Fruit fly (Drosophila melanogaster) whole organism, adult: ENCODE measurements around the gene CG43179.

Source experiments
- CG11617 ChIP-seq: fragments of 200-800 bp; sonication (Bioruptor generic); optimal IDR thresholded peaks from 2 replicates; lab custom pipeline; 2017; ENCODE audit warnings: mild to moderate bottlenecking, missing biosample characterization, missing genetic modification reagents, missing genetic modification characterization
- CG12768 ChIP-seq: fragments of 200-800 bp; sonication (Bioruptor generic); optimal IDR thresholded peaks from 2 replicates; lab custom pipeline; 2017; ENCODE audit warnings: missing biosample characterization, missing genetic modification characterization, mild to moderate bottlenecking, moderate library complexity, missing genetic modification reagents
- CG14711 ChIP-seq: fragments of 200-800 bp; sonication (Bioruptor generic); optimal IDR thresholded peaks from 2 replicates; lab custom pipeline; 2018; ENCODE audit warnings: missing biosample characterization, mild to moderate bottlenecking, missing genetic modification characterization, moderate library complexity
- CG1620 ChIP-seq: fragments of 200-800 bp; sonication (Bioruptor generic); optimal IDR thresholded peaks from 2 replicates; lab custom pipeline; 2016; ENCODE audit warnings: missing biosample characterization, missing genetic modification characterization
- CG33017 ChIP-seq: fragments of 200-800 bp; sonication (Bioruptor generic); optimal IDR thresholded peaks from 2 replicates; lab custom pipeline; 2018; ENCODE audit warnings: missing biosample characterization, mild to moderate bottlenecking, missing genetic modification characterization, moderate library complexity
- CG5204 ChIP-seq: fragments of 200-800 bp; sonication (Bioruptor generic); optimal IDR thresholded peaks from 2 replicates; lab custom pipeline; 2016; ENCODE audit warnings: missing biosample characterization, missing genetic modification characterization
- CG7045 ChIP-seq: fragments of 200-800 bp; sonication (Bioruptor generic); optimal IDR thresholded peaks from 2 replicates; lab custom pipeline; 2017; ENCODE audit warnings: missing biosample characterization, mild to moderate bottlenecking, missing genetic modification characterization
- CG7101 ChIP-seq: fragments of 200-800 bp; sonication (Bioruptor generic); optimal IDR thresholded peaks from 2 replicates; lab custom pipeline; 2018; ENCODE audit warnings: missing biosample characterization, mild to moderate bottlenecking, missing genetic modification characterization, moderate library complexity
- Clk ChIP-seq: fragments of 200-800 bp; sonication (Bioruptor generic); optimal IDR thresholded peaks from 2 replicates; lab custom pipeline; 2017; ENCODE audit warnings: missing biosample characterization, missing genetic modification characterization
- Crg-1 ChIP-seq: fragments of 200-800 bp; sonication (Bioruptor generic); optimal IDR thresholded peaks from 2 replicates; lab custom pipeline; 2016; ENCODE audit warnings: missing biosample characterization, missing genetic modification characterization
- Hr96 ChIP-seq: fragments of 200-800 bp; sonication (Bioruptor generic); optimal IDR thresholded peaks from 2 replicates; lab custom pipeline; 2016; ENCODE audit warnings: missing biosample characterization, missing genetic modification characterization
- Mnt ChIP-seq: fragments of 200-800 bp; sonication (Bioruptor generic); optimal IDR thresholded peaks from 2 replicates; lab custom pipeline; 2016; ENCODE audit warnings: missing biosample characterization, mild to moderate bottlenecking, missing genetic modification characterization
- bab1 ChIP-seq: fragments of 200-800 bp; sonication (Bioruptor generic); optimal IDR thresholded peaks from 3 replicates; lab custom pipeline; 2019; ENCODE audit warnings: missing biosample characterization, mild to moderate bottlenecking, missing genetic modification characterization, moderate library complexity
- cic ChIP-seq: fragments of 200-800 bp; sonication (Bioruptor generic); optimal IDR thresholded peaks from 2 replicates; lab custom pipeline; 2017; ENCODE audit warnings: missing biosample characterization, mild to moderate bottlenecking, missing genetic modification characterization, moderate library complexity
- cnc ChIP-seq, 2 experiments: fragments of >200 bp; optimal IDR thresholded peaks; 2 replicates each; lab custom pipeline; 2017
- kay ChIP-seq: fragments of 200-800 bp; sonication (Bioruptor generic); peaks from one replicate; lab custom pipeline; 2016; ENCODE audit warnings: missing biosample characterization, missing genetic modification characterization, borderline replicate concordance
- ovo ChIP-seq: fragments of 200-800 bp; sonication (Bioruptor generic); optimal IDR thresholded peaks from 2 replicates; lab custom pipeline; 2016; ENCODE audit warnings: missing biosample characterization, missing genetic modification characterization
- pad ChIP-seq: fragments of 200-800 bp; sonication (Bioruptor generic); optimal IDR thresholded peaks from 3 replicates; lab custom pipeline; 2017; ENCODE audit warnings: missing biosample characterization, missing genetic modification characterization, mild to moderate bottlenecking, moderate library complexity, missing genetic modification reagents
- tj ChIP-seq: fragments of 200-800 bp; sonication (Bioruptor generic); optimal IDR thresholded peaks from 3 replicates; lab custom pipeline; 2017; ENCODE audit warnings: missing biosample characterization, mild to moderate bottlenecking, missing genetic modification characterization, moderate library complexity
- toe ChIP-seq: fragments of 200-800 bp; sonication (Bioruptor generic); optimal IDR thresholded peaks from 2 replicates; lab custom pipeline; 2016; ENCODE audit warnings: missing biosample characterization, missing genetic modification characterization

Gene CG43179

DNA sequence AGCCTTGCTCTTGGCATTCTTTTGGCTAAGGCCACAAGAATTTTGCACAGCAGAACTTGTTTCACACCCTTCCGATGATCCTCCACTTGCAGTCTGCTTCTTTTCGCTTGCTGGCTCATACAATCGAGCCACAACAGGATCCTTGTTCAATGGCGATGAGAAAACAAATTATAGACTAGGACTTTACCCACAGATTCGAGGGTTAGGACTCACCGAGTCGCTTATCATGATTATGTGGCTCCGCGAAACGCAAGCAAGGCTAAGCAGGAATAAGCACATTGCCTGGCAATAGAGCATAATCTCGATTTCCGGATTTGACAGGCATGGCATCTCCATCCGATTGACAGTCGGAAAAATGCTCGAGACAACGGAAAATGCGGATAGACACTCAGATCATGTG lies 6.2 kb downstream of the CG43179 start, which contains the start of the genes CG14839 and CG14841:
Gene CG14839 (plus strand): TSS at position 301 of the 400 bp plus-strand sequence.
Gene CG14841 (minus strand): TSS at position 332 of the 400 bp plus-strand sequence.
- TF ChIP-seq CG7101 (tag; lab: Kevin White, UChicago) (no peak), pad (GFP tag; lab: Kevin White, UChicago) (no peak), ovo (GFP tag; lab: Kevin White, UChicago) (no peak), CG14711 (no peak), toe (no peak), cic (GFP tag; lab: Kevin White, UChicago) (no peak), CG7045 (GFP tag; lab: Kevin White, UChicago) (no peak), Clk (GFP tag; lab: Kevin White, UChicago) (no peak)

DNA sequence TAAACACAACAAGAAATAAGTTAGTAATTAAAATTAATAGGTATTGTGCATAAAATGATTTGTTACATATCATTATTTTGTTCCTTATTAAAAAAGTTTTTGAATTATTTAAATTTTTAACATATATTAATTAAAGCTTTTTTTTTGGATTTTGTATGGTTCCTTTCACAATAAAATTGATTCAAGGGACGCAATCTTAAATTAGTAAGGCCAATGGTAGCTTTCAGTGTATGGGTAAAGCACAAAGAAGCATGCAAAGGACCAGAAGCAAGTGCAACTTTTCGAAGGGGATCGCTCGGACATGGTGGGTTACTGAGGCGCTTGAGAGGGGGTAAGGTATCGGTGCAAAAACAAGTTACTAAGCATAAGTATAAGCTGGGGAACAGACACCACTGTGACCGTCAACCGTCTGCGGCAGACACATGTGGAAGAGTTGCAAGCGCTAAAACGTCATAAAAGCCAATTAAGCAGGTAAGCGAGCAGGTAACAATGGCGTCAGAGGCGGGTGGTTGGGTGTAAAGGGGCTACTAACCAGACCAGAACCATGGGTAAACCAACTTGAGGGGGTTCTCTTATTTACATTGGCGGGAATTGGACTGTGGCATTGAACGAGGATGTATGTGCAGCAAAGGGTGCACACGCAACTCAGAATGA lies 19.7 kb downstream of the CG43179 start:
- TF ChIP-seq CG11617 (GFP tag; lab: Kevin White, UChicago) = no peak
- TF ChIP-seq Crg-1 (GFP tag; lab: Kevin White, UChicago) = no peak
- TF ChIP-seq cic (GFP tag; lab: Kevin White, UChicago) = no peak
- TF ChIP-seq bab1 = no peak
- TF ChIP-seq CG12768 = no peak
- TF ChIP-seq Clk (GFP tag; lab: Kevin White, UChicago) = no peak
- TF ChIP-seq pad (GFP tag; lab: Kevin White, UChicago) = no peak
- no peak for TF ChIP-seq CG7045 (GFP tag; lab: Kevin White, UChicago)
- TF ChIP-seq ovo (GFP tag; lab: Kevin White, UChicago) = no peak
- TF ChIP-seq CG14711 = no peak
- TF ChIP-seq toe = no peak
- no peak for TF ChIP-seq CG7101 (tag; lab: Kevin White, UChicago)
- TF ChIP-seq cnc (optimal IDR thresholded peaks at IDR 0.05; lab: Kevin White, UChicago) = no peak
- no peak for TF ChIP-seq CG1620 (GFP tag; lab: Kevin White, UChicago)
- no peak for TF ChIP-seq CG5204 (GFP tag; lab: Kevin White, UChicago)
- no peak for TF ChIP-seq Mnt (GFP tag; lab: Kevin White, UChicago)
- no peak for TF ChIP-seq tj
- TF ChIP-seq Hr96 = no peak
- TF ChIP-seq kay = no peak
- no peak for TF ChIP-seq CG33017 (tag; lab: Kevin White, UChicago)

DNA sequence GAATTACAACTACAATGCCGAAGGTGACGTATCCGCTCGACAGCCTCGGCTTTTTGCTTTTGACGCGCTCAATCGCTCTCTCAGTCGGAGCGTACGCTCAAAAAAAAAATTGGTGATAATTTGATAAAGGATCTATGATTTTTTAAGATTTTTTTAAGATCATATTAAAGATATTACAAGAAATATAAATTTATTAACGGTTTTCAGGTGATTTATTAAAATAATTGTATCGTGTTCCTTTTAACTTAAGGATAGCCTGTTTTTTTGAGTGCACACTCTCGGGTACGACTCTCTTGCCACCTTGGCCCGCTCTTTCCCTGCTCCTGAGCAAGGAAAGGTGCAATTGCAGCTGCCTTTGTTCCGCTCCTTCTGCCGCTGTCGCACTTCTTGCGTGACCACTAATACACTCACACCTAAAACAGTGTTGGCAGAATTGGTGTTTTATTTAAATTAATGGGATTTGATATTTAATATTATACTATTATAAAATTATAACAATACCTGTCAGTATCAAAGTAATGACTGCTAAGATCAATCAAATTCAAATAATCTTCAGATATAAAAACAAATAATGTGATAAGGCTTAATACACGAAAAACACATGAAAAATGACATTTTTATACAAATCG lies 22.1 kb downstream of the CG43179 start:
- TF ChIP-seq CG7101 (tag; lab: Kevin White, UChicago) (peak; percentile 60), toe (peak; percentile 32), CG5204 (GFP tag; lab: Kevin White, UChicago) (peak; percentile 36), ovo (GFP tag; lab: Kevin White, UChicago) (no peak), CG12768 (peak; percentile 42), kay (peak; percentile 64), Clk (GFP tag; lab: Kevin White, UChicago) (peak; percentile 41), CG11617 (GFP tag; lab: Kevin White, UChicago) (peak; percentile 1), pad (GFP tag; lab: Kevin White, UChicago) (no peak), CG7045 (GFP tag; lab: Kevin White, UChicago) (peak; percentile 71), CG14711 (peak; percentile 65), cic (GFP tag; lab: Kevin White, UChicago) (no peak), CG33017 (tag; lab: Kevin White, UChicago) (peak; percentile 80)

dm6 chr3R:14278523-14279303 lies 22.8 kb downstream of the CG43179 start:
- TF ChIP-seq tj (no peak), CG5204 (GFP tag; lab: Kevin White, UChicago) (no peak), CG7101 (tag; lab: Kevin White, UChicago) (no peak), Mnt (GFP tag; lab: Kevin White, UChicago) (no peak), cnc (optimal IDR thresholded peaks at IDR 0.05; lab: Kevin White, UChicago) (no peak), kay (no peak), CG1620 (GFP tag; lab: Kevin White, UChicago) (no peak), CG7045 (GFP tag; lab: Kevin White, UChicago) (no peak), CG33017 (tag; lab: Kevin White, UChicago) (no peak), Hr96 (no peak), cic (GFP tag; lab: Kevin White, UChicago) (no peak), toe (no peak), CG11617 (GFP tag; lab: Kevin White, UChicago) (no peak), Crg-1 (GFP tag; lab: Kevin White, UChicago) (no peak), CG12768 (no peak), pad (GFP tag; lab: Kevin White, UChicago) (no peak), Clk (GFP tag; lab: Kevin White, UChicago) (no peak)

DNA sequence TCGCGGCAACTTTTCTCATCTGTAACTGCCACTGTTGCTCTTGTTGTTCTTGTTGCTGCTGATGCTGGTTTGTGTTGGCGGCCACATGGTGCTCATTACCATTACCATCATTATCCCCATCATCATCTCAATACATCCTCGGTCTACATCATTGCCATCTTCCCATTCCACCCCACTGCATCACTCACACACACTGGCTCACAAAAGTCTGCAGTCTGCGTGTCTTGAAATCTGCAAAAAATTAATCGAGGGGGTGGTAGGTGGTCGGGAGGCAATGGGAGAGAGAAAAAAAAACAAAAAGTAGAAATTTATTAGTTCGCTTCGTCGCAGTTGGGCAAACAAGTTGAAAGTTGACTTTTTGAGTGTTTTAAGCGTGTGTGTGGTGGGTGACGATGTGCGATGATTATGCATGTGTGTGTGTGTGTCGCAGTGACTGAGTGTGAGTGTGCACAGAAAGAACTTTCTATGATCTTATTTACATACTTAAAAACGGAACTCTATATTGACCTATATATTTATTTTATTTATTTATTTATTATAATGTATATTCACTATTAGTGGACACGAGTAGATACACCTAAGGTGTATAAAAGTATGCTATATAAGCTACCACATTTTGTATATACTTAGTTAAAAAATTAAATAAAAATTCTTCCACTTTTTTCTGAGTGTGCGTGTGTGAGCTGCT lies 23.5 kb downstream of the CG43179 start:
- TF ChIP-seq Crg-1 (GFP tag; lab: Kevin White, UChicago) (no peak), CG7101 (tag; lab: Kevin White, UChicago) (no peak), CG5204 (GFP tag; lab: Kevin White, UChicago) (no peak), CG11617 (GFP tag; lab: Kevin White, UChicago) (no peak), ovo (GFP tag; lab: Kevin White, UChicago) (no peak), Mnt (GFP tag; lab: Kevin White, UChicago) (no peak), cic (GFP tag; lab: Kevin White, UChicago) (no peak), Hr96 (no peak), Clk (GFP tag; lab: Kevin White, UChicago) (no peak), CG14711 (no peak), bab1 (no peak), CG7045 (GFP tag; lab: Kevin White, UChicago) (no peak), pad (GFP tag; lab: Kevin White, UChicago) (no peak), tj (no peak)
